Fruit fly (Drosophila melanogaster) whole organism, embryonic: ENCODE measurements around the gene CG44044.

Experiments used
- Abd-B ChIP-seq: fragments of 200-800 bp; sonication (Bioruptor generic); optimal IDR thresholded peaks from 2 replicates; lab custom pipeline; 2018; ENCODE audit warnings: missing biosample characterization, mild to moderate bottlenecking, missing genetic modification characterization, moderate library complexity
- Atf-2 ChIP-seq: fragments of 200-800 bp; sonication (Bioruptor generic); optimal IDR thresholded peaks from 2 replicates; lab custom pipeline; 2016; ENCODE audit warnings: missing biosample characterization, missing genetic modification characterization
- BtbVII ChIP-seq: fragments of 200-800 bp; sonication (Bioruptor generic); optimal IDR thresholded peaks from 3 replicates; lab custom pipeline; 2017; ENCODE audit warnings: missing biosample characterization, mild to moderate bottlenecking, missing genetic modification characterization
- CG10366 ChIP-seq: fragments of 200-800 bp; sonication (Bioruptor generic); IDR thresholded peaks from 2 replicates; pipeline ENCODE4 v1.3.6; 2022; ENCODE audit warnings: missing biosample characterization, missing genetic modification characterization
- CG10543 ChIP-seq: fragments of 200-800 bp; sonication (Bioruptor generic); optimal IDR thresholded peaks from 3 replicates; lab custom pipeline; 2017; ENCODE audit warnings: missing biosample characterization, mild to moderate bottlenecking, missing genetic modification characterization, moderate library complexity
- CG11093 ChIP-seq: fragments of 200-800 bp; sonication (Bioruptor generic); IDR thresholded peaks from 3 replicates; pipeline ENCODE4 v1.3.6; 2022; ENCODE audit warnings: missing biosample characterization, missing genetic modification characterization
- CG11695 ChIP-seq: fragments of 200-800 bp; sonication (Bioruptor generic); IDR thresholded peaks from 3 replicates; pipeline ENCODE4 v1.3.6; 2022; ENCODE audit warnings: missing biosample characterization, missing genetic modification characterization
- CG15479 ChIP-seq: fragments of 200-800 bp; sonication (Bioruptor generic); optimal IDR thresholded peaks from 3 replicates; lab custom pipeline; 2019; ENCODE audit warnings: missing biosample characterization, mild to moderate bottlenecking, missing genetic modification characterization, moderate library complexity
- CG15514 ChIP-seq: fragments of 200-800 bp; sonication (Bioruptor generic); optimal IDR thresholded peaks from 3 replicates; lab custom pipeline; 2017; ENCODE audit warnings: missing biosample characterization, missing genetic modification characterization, mild to moderate bottlenecking, moderate library complexity, missing genetic modification reagents
- CG17186 ChIP-seq: fragments of 200-800 bp; sonication (Bioruptor generic); optimal IDR thresholded peaks from 3 replicates; lab custom pipeline; 2017; ENCODE audit warnings: missing biosample characterization, missing genetic modification reagents, missing genetic modification characterization
- CG18599 ChIP-seq: fragments of 200-800 bp; sonication (Bioruptor generic); optimal IDR thresholded peaks from 3 replicates; lab custom pipeline; 2017; ENCODE audit warnings: missing biosample characterization, missing genetic modification characterization, mild to moderate bottlenecking, moderate library complexity, missing genetic modification reagents
- CG2712 ChIP-seq: fragments of 200-800 bp; optimal IDR thresholded peaks from 3 replicates; lab custom pipeline; 2019; ENCODE audit warnings: missing biosample characterization, mild to moderate bottlenecking, missing genetic modification characterization, moderate library complexity
- CG31441 ChIP-seq: fragments of 200-800 bp; sonication (Bioruptor generic); IDR thresholded peaks from 2 replicates; pipeline ENCODE4 v1.3.6; 2022; ENCODE audit warnings: missing biosample characterization, missing genetic modification characterization
- CG4328 ChIP-seq: fragments of 200-800 bp; sonication (Bioruptor generic); optimal IDR thresholded peaks from 3 replicates; lab custom pipeline; 2017; ENCODE audit warnings: missing biosample characterization, missing genetic modification reagents, missing genetic modification characterization
- CG6175 ChIP-seq: fragments of 200-800 bp; sonication (Bioruptor generic); IDR thresholded peaks from 3 replicates; pipeline ENCODE4 v1.3.6; 2022; ENCODE audit warnings: missing biosample characterization, missing genetic modification characterization
- CG9817 ChIP-seq: fragments of 200-800 bp; sonication (Bioruptor generic); optimal IDR thresholded peaks from 2 replicates; lab custom pipeline; 2018; ENCODE audit warnings: missing biosample characterization, mild to moderate bottlenecking, missing genetic modification characterization, moderate library complexity
- Dll ChIP-seq: fragments of 200-800 bp; sonication (Bioruptor generic); IDR thresholded peaks from 4 replicates; pipeline ENCODE4 v1.3.6; 2022; ENCODE audit warnings: missing biosample characterization, missing genetic modification characterization; ENCODE audit not compliant: partially characterized antibody
- Doc3 ChIP-seq: fragments of 200-800 bp; sonication (Bioruptor generic); IDR thresholded peaks from 3 replicates; pipeline ENCODE4 v1.3.6; 2022; ENCODE audit warnings: missing biosample characterization, missing genetic modification characterization; ENCODE audit not compliant: partially characterized antibody
- E2f1 ChIP-seq: fragments of 200-800 bp; sonication (Bioruptor generic); IDR thresholded peaks from 2 replicates; pipeline ENCODE4 v1.3.6; 2022; ENCODE audit warnings: missing biosample characterization, missing genetic modification characterization
- Fer2 ChIP-seq: fragments of 200-800 bp; sonication (Bioruptor generic); optimal IDR thresholded peaks from 2 replicates; lab custom pipeline; 2018; ENCODE audit warnings: missing biosample characterization, mild to moderate bottlenecking, missing genetic modification characterization, moderate library complexity
- Gug ChIP-seq: fragments of 200-800 bp; sonication (Bioruptor generic); IDR thresholded peaks from 4 replicates; pipeline ENCODE4 v1.3.6; 2022; ENCODE audit warnings: missing biosample characterization, missing genetic modification characterization
- Hr78 ChIP-seq, 2 experiments: fragments of 200-800 bp in 1 of 2; fragments of >200 bp in 1 of 2; sonication (Bioruptor generic) in 1 of 2; optimal IDR thresholded peaks; 2 replicates each; lab custom pipeline; 2017 to 2019; ENCODE audit warnings: missing biosample characterization in 2 of 2, missing genetic modification characterization in 2 of 2, mild to moderate bottlenecking in 1 of 2, moderate library complexity in 1 of 2
- Jarid2 ChIP-seq: fragments of 200-800 bp; sonication (Bioruptor generic); optimal IDR thresholded peaks from 3 replicates; lab custom pipeline; 2017; ENCODE audit warnings: mild to moderate bottlenecking, missing biosample characterization, missing genetic modification reagents, missing genetic modification characterization
- Med ChIP-seq: fragments of 200-800 bp; sonication (Bioruptor generic); peaks from one replicate; lab custom pipeline; 2016; ENCODE audit warnings: missing biosample characterization, missing genetic modification characterization, mild to moderate bottlenecking, inconsistent platforms, moderate library complexity
- Mrtf ChIP-seq: fragments of 200-800 bp; sonication (Bioruptor generic); IDR thresholded peaks from 3 replicates; pipeline ENCODE4 v1.3.6; 2022; ENCODE audit warnings: missing biosample characterization, missing genetic modification characterization
- NC2α ChIP-seq: fragments of 200-800 bp; sonication (Bioruptor generic); optimal IDR thresholded peaks from 2 replicates; lab custom pipeline; 2016; ENCODE audit warnings: missing biosample characterization, missing genetic modification characterization
- NK7.1 ChIP-seq: fragments of 200-800 bp; sonication (Bioruptor generic); optimal IDR thresholded peaks from 3 replicates; lab custom pipeline; 2016; ENCODE audit warnings: missing biosample characterization, missing genetic modification characterization
- Nf-YB ChIP-seq: fragments of 200-800 bp; sonication (Bioruptor generic); optimal IDR thresholded peaks from 3 replicates; lab custom pipeline; 2019; ENCODE audit warnings: missing biosample characterization, mild to moderate bottlenecking, missing genetic modification characterization, moderate library complexity
- Poxn ChIP-seq: fragments of 200-800 bp; sonication (Bioruptor generic); IDR thresholded peaks from 2 replicates; pipeline ENCODE4 v1.3.6; 2022; ENCODE audit warnings: missing biosample characterization, missing genetic modification characterization
- ap ChIP-seq: fragments of 200-800 bp; sonication (Bioruptor generic); IDR thresholded peaks from 2 replicates; pipeline ENCODE4 v1.3.6; 2022; ENCODE audit warnings: missing biosample characterization, missing genetic modification characterization
- bbx ChIP-seq: fragments of 200-800 bp; sonication (Bioruptor generic); IDR thresholded peaks from 2 replicates; pipeline ENCODE4 v1.3.6; 2022; ENCODE audit warnings: missing biosample characterization, missing genetic modification characterization; ENCODE audit not compliant: partially characterized antibody
- caup ChIP-seq: fragments of 200-800 bp; sonication (Bioruptor generic); optimal IDR thresholded peaks from 3 replicates; lab custom pipeline; 2017; ENCODE audit warnings: missing biosample characterization, mild to moderate bottlenecking, missing genetic modification characterization, moderate library complexity; ENCODE audit not compliant: severe bottlenecking
- ci ChIP-seq: fragments of 200-800 bp; sonication (Bioruptor generic); IDR thresholded peaks from 3 replicates; pipeline ENCODE4 v1.3.6; 2022; ENCODE audit warnings: missing biosample characterization, missing genetic modification characterization
- croc ChIP-seq: fragments of 200-800 bp; sonication (Bioruptor generic); conservative IDR thresholded peaks from 3 replicates; pipeline ENCODE4 v1.3.6; 2022; ENCODE audit warnings: missing biosample characterization, missing genetic modification characterization
- ewg ChIP-seq: fragments of 200-800 bp; sonication (Bioruptor generic); optimal IDR thresholded peaks from 3 replicates; lab custom pipeline; 2017; ENCODE audit warnings: mild to moderate bottlenecking, missing biosample characterization, missing genetic modification reagents, missing genetic modification characterization
- gcm ChIP-seq: fragments of 200-800 bp; sonication (Bioruptor generic); optimal IDR thresholded peaks from 2 replicates; lab custom pipeline; 2019; ENCODE audit warnings: missing biosample characterization, mild to moderate bottlenecking, missing genetic modification characterization, moderate library complexity
- ham ChIP-seq: fragments of 200-800 bp; sonication (Bioruptor generic); IDR thresholded peaks from 2 replicates; pipeline ENCODE4 v1.3.6; 2022; ENCODE audit warnings: missing biosample characterization, missing genetic modification characterization
- ken ChIP-seq: fragments of 200-800 bp; sonication (Bioruptor generic); IDR thresholded peaks from 3 replicates; pipeline ENCODE4 v1.3.6; 2022; ENCODE audit warnings: missing biosample characterization, missing genetic modification characterization
- knrl ChIP-seq: fragments of 200-800 bp; sonication (Bioruptor generic); IDR thresholded peaks from 3 replicates; pipeline ENCODE4 v1.3.6; 2022; ENCODE audit warnings: missing biosample characterization, missing genetic modification characterization; ENCODE audit not compliant: partially characterized antibody
- lov ChIP-seq, 2 experiments: fragments of 200-800 bp in 1 of 2; fragments of >200 bp in 1 of 2; sonication (Bioruptor generic) in 1 of 2; IDR thresholded peaks in 1 of 2; optimal IDR thresholded peaks in 1 of 2; 2 replicates in 1 of 2; 3 replicates in 1 of 2; pipeline versions ENCODE4 v1.3.6 to Lab custom; 2017 to 2022; ENCODE audit warnings: missing biosample characterization in 1 of 2, missing genetic modification characterization in 1 of 2
- nmo ChIP-seq: fragments of 200-800 bp; sonication (Bioruptor generic); optimal IDR thresholded peaks from 2 replicates; lab custom pipeline; 2018; ENCODE audit warnings: missing biosample characterization, mild to moderate bottlenecking, missing genetic modification characterization, moderate library complexity
- pfk ChIP-seq: fragments of 200-800 bp; sonication (Bioruptor generic); optimal IDR thresholded peaks from 2 replicates; lab custom pipeline; 2018; ENCODE audit warnings: missing biosample characterization, mild to moderate bottlenecking, missing genetic modification characterization, moderate library complexity
- sc ChIP-seq, 3 experiments: fragments of >200 bp in 2 of 3; fragments of 200-800 bp in 1 of 3; sonication (Bioruptor generic) in 1 of 3; optimal IDR thresholded peaks; 2 replicates in 2 of 3; 3 replicates in 1 of 3; lab custom pipeline; 2017; ENCODE audit warnings: mild to moderate bottlenecking in 1 of 3, missing biosample characterization in 1 of 3, missing genetic modification characterization in 1 of 3, missing genetic modification reagents in 1 of 3
- sens ChIP-seq: fragments of 200-800 bp; sonication (Bioruptor generic); peaks from one replicate; lab custom pipeline; 2016; ENCODE audit warnings: missing biosample characterization, missing genetic modification characterization
- sisA ChIP-seq: fragments of 200-800 bp; sonication (Bioruptor generic); IDR thresholded peaks from 2 replicates; pipeline ENCODE4 v1.3.6; 2022; ENCODE audit warnings: missing biosample characterization, missing genetic modification characterization
- sqz ChIP-seq: fragments of 200-800 bp; sonication (Bioruptor generic); optimal IDR thresholded peaks from 3 replicates; lab custom pipeline; 2018; ENCODE audit warnings: missing biosample characterization, mild to moderate bottlenecking, missing genetic modification characterization
- tap ChIP-seq: fragments of 200-800 bp; optimal IDR thresholded peaks from 3 replicates; lab custom pipeline; 2019; ENCODE audit warnings: missing biosample characterization, mild to moderate bottlenecking, missing genetic modification characterization, moderate library complexity
- tin ChIP-seq: fragments of 200-800 bp; sonication (Bioruptor generic); optimal IDR thresholded peaks from 3 replicates; lab custom pipeline; 2016; ENCODE audit warnings: missing biosample characterization, missing genetic modification characterization
- zen2 ChIP-seq: fragments of 200-800 bp; sonication (Bioruptor generic); IDR thresholded peaks from 3 replicates; pipeline ENCODE4 v1.3.6; 2022; ENCODE audit warnings: missing biosample characterization, missing genetic modification characterization; ENCODE audit not compliant: partially characterized antibody

Gene CG44044

dm6 chr3R:16359098-16359497, 37.5 kb downstream of the CG44044 start, which contains the start of gene CG17931 (continued):
- TF ChIP-seq sqz (no peak), sisA (GFP tag; lab: Robert Waterston, UW) (no peak), ham (GFP tag; lab: Robert Waterston, UW) (no peak), CG9817 (tag; lab: Kevin White, UChicago) (no peak), tin (no peak), lov (optimal IDR thresholded peaks at IDR 0.05; lab: Kevin White, UChicago) (no peak), lov (GFP tag; IDR thresholded peaks at IDR 0.05; lab: Robert Waterston, UW) (no peak), CG11093 (GFP tag; lab: Robert Waterston, UW) (no peak), NK7.1 (GFP tag; lab: Kevin White, UChicago) (no peak), sens (peak; percentile 81), CG17186 (peak; percentile 92), Atf-2 (GFP tag; lab: Kevin White, UChicago) (no peak), E2f1 (GFP tag; lab: Robert Waterston, UW) (no peak), Hr78 (GFP tag; optimal IDR thresholded peaks at IDR 0.05; lab: Kevin White, UChicago) (no peak), CG15479 (GFP tag; lab: Kevin White, UChicago) (peak; percentile 10), Mrtf (GFP tag; lab: Robert Waterston, UW) (no peak), bbx (GFP tag; lab: Robert Waterston, UW) (no peak), Jarid2 (no peak), caup (no peak), CG6175 (no peak), BtbVII (no peak), Doc3 (GFP tag; lab: Robert Waterston, UW) (no peak), CG4328 (GFP tag; lab: Kevin White, UChicago) (no peak), CG10366 (GFP tag; lab: Robert Waterston, UW) (no peak), zen2 (GFP tag; lab: Robert Waterston, UW) (no peak), ken (no peak), ci (GFP tag; lab: Robert Waterston, UW) (no peak), Gug (GFP tag; lab: Robert Waterston, UW) (no peak), nmo (GFP tag; lab: Kevin White, UChicago) (peak; percentile 62), CG10543 (GFP tag; lab: Kevin White, UChicago) (no peak), Med (GFP tag; lab: Kevin White, UChicago) (peak; percentile 83), CG15514 (GFP tag; lab: Kevin White, UChicago) (peak; percentile 62), pfk (GFP tag; lab: Kevin White, UChicago) (no peak), CG2712 (peak; percentile 44), ap (GFP tag; lab: Robert Waterston, UW) (no peak), sc (optimal IDR thresholded peaks at IDR 0.05; lab: Kevin White, UChicago) (no peak), sc (GFP tag; optimal IDR thresholded peaks at IDR 0.05; lab: Kevin White, UChicago) (no peak), tap (tag; lab: Kevin White, UChicago) (peak; percentile 31), Poxn (GFP tag; lab: Robert Waterston, UW) (no peak), Fer2 (tag; lab: Kevin White, UChicago) (no peak), CG18599 (GFP tag; lab: Kevin White, UChicago) (no peak), knrl (GFP tag; lab: Robert Waterston, UW) (no peak; the same call in 2 of the 3 replicates), croc (no peak), NC2α (GFP tag; lab: Kevin White, UChicago) (no peak), Dll (GFP tag; lab: Robert Waterston, UW) (no peak), gcm (GFP tag; lab: Kevin White, UChicago) (peak; percentile 1), Abd-B (GFP tag; lab: Kevin White, UChicago) (peak; percentile 27), CG31441 (GFP tag; lab: Robert Waterston, UW) (no peak), CG11695 (no peak), ewg (GFP tag; lab: Kevin White, UChicago) (peak; percentile 64), Nf-YB (GFP tag; lab: Kevin White, UChicago) (no peak)
